Worm (Caenorhabditis elegans) whole organism, L2 larva: Measurements from ENCODE around the gene lido-8.

Experiments
- C34F6.9 ChIP-seq: fragments of 150-350 bp; optimal IDR thresholded peaks from 2 replicates; lab custom pipeline; 2014; ENCODE audit warnings: missing biosample characterization, missing genetic modification characterization
- F13H6.1 ChIP-seq: sonication (generic microtip); optimal IDR thresholded peaks from 2 replicates; lab custom pipeline; 2016; ENCODE audit warnings: missing genetic modification characterization, missing compliant biosample characterization
- R02D3.7 ChIP-seq: fragments of 150-350 bp; optimal IDR thresholded peaks from 2 replicates; lab custom pipeline; 2014; ENCODE audit warnings: missing biosample characterization, missing genetic modification characterization
- Y55F3AM.14 ChIP-seq: fragments of 200-800 bp; sonication (Bioruptor generic); optimal IDR thresholded peaks from 2 replicates; lab custom pipeline; 2018; ENCODE audit warnings: mild to moderate bottlenecking, missing genetic modification characterization, missing compliant biosample characterization
- ZK546.5 ChIP-seq: sonication (generic microtip); optimal IDR thresholded peaks from 2 replicates; lab custom pipeline; 2017; ENCODE audit warnings: missing biosample characterization, missing genetic modification characterization
- ama-1 ChIP-seq: fragments of 150-350 bp; optimal IDR thresholded peaks from 2 replicates; lab custom pipeline; 2018; ENCODE audit warnings: inconsistent platforms
- blmp-1 ChIP-seq: sonication (generic microtip); optimal IDR thresholded peaks from 2 replicates; lab custom pipeline; 2017; ENCODE audit warnings: missing genetic modification characterization, mild to moderate bottlenecking, missing compliant biosample characterization, antibody characterized with exemption, moderate library complexity; ENCODE audit not compliant: insufficient read depth
- ceh-16 ChIP-seq: fragments of 150-350 bp; optimal IDR thresholded peaks from 2 replicates; lab custom pipeline; 2014; ENCODE audit warnings: missing biosample characterization, missing genetic modification characterization
- ceh-82 ChIP-seq: fragments of 150-350 bp; optimal IDR thresholded peaks from 2 replicates; lab custom pipeline; 2014; ENCODE audit warnings: missing biosample characterization, missing genetic modification characterization
- crh-2 ChIP-seq: sonication (generic microtip); optimal IDR thresholded peaks from 2 replicates; lab custom pipeline; 2017; ENCODE audit warnings: missing biosample characterization, missing genetic modification characterization
- dmd-4 ChIP-seq: sonication (generic microtip); optimal IDR thresholded peaks from 2 replicates; lab custom pipeline; 2017; ENCODE audit warnings: missing biosample characterization, missing genetic modification characterization
- egl-27 ChIP-seq: sonication (generic microtip); optimal IDR thresholded peaks from 3 replicates; lab custom pipeline; 2017; ENCODE audit warnings: missing biosample characterization, missing genetic modification reagents, missing genetic modification characterization
- elt-1 ChIP-seq: fragments of 150-350 bp; optimal IDR thresholded peaks from 2 replicates; lab custom pipeline; 2014; ENCODE audit warnings: missing biosample characterization, missing genetic modification characterization
- elt-3 ChIP-seq: sonication (generic microtip); optimal IDR thresholded peaks from 2 replicates; lab custom pipeline; 2017; ENCODE audit warnings: missing biosample characterization, missing genetic modification characterization
- fos-1 ChIP-seq: fragments of 150-350 bp; optimal IDR thresholded peaks from 2 replicates; lab custom pipeline; 2014; ENCODE audit warnings: missing biosample characterization, missing genetic modification characterization
- gmeb-1 ChIP-seq: fragments of 150-350 bp; optimal IDR thresholded peaks from 2 replicates; lab custom pipeline; 2014; ENCODE audit warnings: missing biosample characterization, missing genetic modification characterization
- lin-11 ChIP-seq: fragments of 150-350 bp; sonication (generic microtip); optimal IDR thresholded peaks from 2 replicates; lab custom pipeline; 2014; ENCODE audit warnings: missing biosample characterization, missing genetic modification characterization, inconsistent platforms, mixed read lengths
- lin-13 ChIP-seq: fragments of 150-350 bp; optimal IDR thresholded peaks from 2 replicates; lab custom pipeline; 2014; ENCODE audit warnings: missing biosample characterization, missing genetic modification reagents, missing genetic modification characterization
- lin-39 ChIP-seq: fragments of 150-350 bp; optimal IDR thresholded peaks from 2 replicates; lab custom pipeline; 2014; ENCODE audit warnings: missing biosample characterization, missing genetic modification reagents, missing genetic modification characterization
- lsy-2 ChIP-seq, 2 experiments: fragments of 150-350 bp in 1 of 2; sonication (generic microtip) in 1 of 2; optimal IDR thresholded peaks; 2 replicates each; lab custom pipeline; 2014 to 2017; ENCODE audit warnings: missing biosample characterization in 2 of 2, missing genetic modification characterization in 2 of 2
- mab-5 ChIP-seq: fragments of 150-350 bp; optimal IDR thresholded peaks from 2 replicates; lab custom pipeline; 2014; ENCODE audit warnings: missing biosample characterization, missing genetic modification characterization
- mdl-1 ChIP-seq, 2 experiments: fragments of 150-350 bp in 1 of 2; sonication (generic microtip) in 1 of 2; optimal IDR thresholded peaks; 2 replicates each; lab custom pipeline; 2017; ENCODE audit warnings: missing biosample characterization in 2 of 2, missing genetic modification characterization in 2 of 2
- nhr-10 ChIP-seq: sonication (generic microtip); optimal IDR thresholded peaks from 2 replicates; lab custom pipeline; 2017; ENCODE audit warnings: missing biosample characterization, missing genetic modification characterization
- nhr-11 ChIP-seq: fragments of 150-350 bp; optimal IDR thresholded peaks from 2 replicates; lab custom pipeline; 2014; ENCODE audit warnings: missing biosample characterization, missing genetic modification characterization
- nhr-12 ChIP-seq: fragments of 150-350 bp; optimal IDR thresholded peaks from 2 replicates; lab custom pipeline; 2014; ENCODE audit warnings: missing biosample characterization, missing genetic modification characterization
- nhr-129 ChIP-seq: fragments of 150-350 bp; optimal IDR thresholded peaks from 2 replicates; lab custom pipeline; 2014; ENCODE audit warnings: missing biosample characterization, missing genetic modification characterization
- nhr-21 ChIP-seq: fragments of 150-350 bp; optimal IDR thresholded peaks from 2 replicates; lab custom pipeline; 2014; ENCODE audit warnings: missing biosample characterization, missing genetic modification characterization
- nhr-237 ChIP-seq: fragments of 150-350 bp; optimal IDR thresholded peaks from 2 replicates; lab custom pipeline; 2014; ENCODE audit warnings: missing biosample characterization, missing genetic modification characterization
- nhr-25 ChIP-seq: fragments of 150-350 bp; sonication (generic microtip); optimal IDR thresholded peaks from 3 replicates; lab custom pipeline; 2014; ENCODE audit warnings: missing biosample characterization, missing genetic modification characterization
- nhr-6 ChIP-seq: fragments of 150-350 bp; optimal IDR thresholded peaks from 2 replicates; lab custom pipeline; 2014; ENCODE audit warnings: missing biosample characterization, missing genetic modification characterization
- nhr-77 ChIP-seq: fragments of 150-350 bp; optimal IDR thresholded peaks from 2 replicates; lab custom pipeline; 2014; ENCODE audit warnings: missing biosample characterization, missing genetic modification characterization
- peb-1 ChIP-seq: fragments of 150-350 bp; optimal IDR thresholded peaks from 2 replicates; lab custom pipeline; 2014; ENCODE audit warnings: missing biosample characterization, missing genetic modification characterization
- sem-4 ChIP-seq: fragments of 150-350 bp; optimal IDR thresholded peaks from 2 replicates; lab custom pipeline; 2014; ENCODE audit warnings: missing biosample characterization, missing genetic modification reagents, missing genetic modification characterization
- skn-1 ChIP-seq: sonication (generic microtip); optimal IDR thresholded peaks from 2 replicates; lab custom pipeline; 2017; ENCODE audit warnings: missing biosample characterization, missing genetic modification characterization
- sma-3 ChIP-seq: sonication (generic microtip); optimal IDR thresholded peaks from 2 replicates; lab custom pipeline; 2016; ENCODE audit warnings: missing genetic modification reagents, missing genetic modification characterization, missing compliant biosample characterization
- sma-9 ChIP-seq, 2 experiments: fragments of 150-350 bp in 1 of 2; sonication (generic microtip) in 1 of 2; optimal IDR thresholded peaks; 2 replicates each; lab custom pipeline; 2014 to 2016; ENCODE audit warnings: missing genetic modification characterization in 2 of 2, mild to moderate bottlenecking in 1 of 2, missing biosample characterization in 1 of 2, missing compliant biosample characterization in 1 of 2, missing genetic modification reagents in 1 of 2, moderate library complexity in 1 of 2
- snpc-4 ChIP-seq: fragments of 150-350 bp; optimal IDR thresholded peaks from 2 replicates; lab custom pipeline; 2014; ENCODE audit warnings: missing biosample characterization, missing genetic modification characterization
- unc-39 ChIP-seq: fragments of 150-350 bp; optimal IDR thresholded peaks from 2 replicates; lab custom pipeline; 2014; ENCODE audit warnings: missing biosample characterization, missing genetic modification characterization
- unc-55 ChIP-seq: fragments of 150-350 bp; sonication (generic microtip); optimal IDR thresholded peaks from 3 replicates; lab custom pipeline; 2014; ENCODE audit warnings: missing biosample characterization, missing genetic modification reagents, missing genetic modification characterization
- unc-62 ChIP-seq: fragments of 150-350 bp; optimal IDR thresholded peaks from 2 replicates; lab custom pipeline; 2014; ENCODE audit warnings: missing biosample characterization, missing genetic modification reagents, missing genetic modification characterization
- zag-1 ChIP-seq: fragments of 150-350 bp; optimal IDR thresholded peaks from 2 replicates; lab custom pipeline; 2014; ENCODE audit warnings: missing biosample characterization, missing genetic modification characterization
- ztf-1 ChIP-seq: fragments of 200-800 bp; sonication (Bioruptor generic); conservative IDR thresholded peaks from 2 replicates; pipeline ENCODE4 v1.3.6; 2022; ENCODE audit warnings: missing genetic modification characterization, missing compliant biosample characterization
- ztf-11 ChIP-seq: sonication (generic microtip); optimal IDR thresholded peaks from 2 replicates; lab custom pipeline; 2017; ENCODE audit warnings: missing biosample characterization, missing genetic modification characterization
- ztf-4 ChIP-seq: fragments of 150-350 bp; optimal IDR thresholded peaks from 2 replicates; lab custom pipeline; 2014; ENCODE audit warnings: missing biosample characterization, missing genetic modification characterization

Gene lido-8

DNA sequence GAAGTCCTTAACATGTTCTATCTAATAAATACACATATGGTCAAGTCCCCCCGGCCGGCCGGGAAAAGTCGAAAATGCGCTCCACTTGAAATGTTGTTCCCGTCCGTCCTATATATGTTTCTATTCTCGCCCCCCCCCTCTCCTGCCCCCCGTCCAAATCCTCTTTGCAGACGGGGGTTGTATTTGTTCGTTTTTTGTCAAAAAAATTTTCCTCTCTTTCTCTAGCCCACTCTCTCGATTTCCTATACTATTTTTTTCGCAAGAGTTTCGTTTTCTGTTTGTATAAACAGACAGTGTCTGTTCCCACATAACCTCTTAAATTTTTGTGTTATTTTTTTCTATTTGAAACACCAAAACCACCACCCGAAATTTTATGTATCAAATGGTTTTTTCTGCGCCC is 29.8 kb upstream of the lido-8 start:
- no peak for TF ChIP-seq ztf-1
- no peak for TF ChIP-seq lin-39 (tag; lab: Kevin White, UChicago)
- peak; percentile 8 for TF ChIP-seq sma-9 (GFP tag; optimal IDR thresholded peaks at IDR 0.05; lab: Kevin White, UChicago)
- no peak for TF ChIP-seq sma-9 (tag; optimal IDR thresholded peaks at IDR 0.05; lab: Kevin White, UChicago)
- TF ChIP-seq ceh-82 (tag; lab: Kevin White, UChicago): no peak
- no peak for TF ChIP-seq nhr-21 (tag; lab: Kevin White, UChicago)
- peak; percentile 74 for TF ChIP-seq F13H6.1 (tag; lab: Kevin White, UChicago)
- no peak for TF ChIP-seq nhr-12 (tag; lab: Kevin White, UChicago)

DNA sequence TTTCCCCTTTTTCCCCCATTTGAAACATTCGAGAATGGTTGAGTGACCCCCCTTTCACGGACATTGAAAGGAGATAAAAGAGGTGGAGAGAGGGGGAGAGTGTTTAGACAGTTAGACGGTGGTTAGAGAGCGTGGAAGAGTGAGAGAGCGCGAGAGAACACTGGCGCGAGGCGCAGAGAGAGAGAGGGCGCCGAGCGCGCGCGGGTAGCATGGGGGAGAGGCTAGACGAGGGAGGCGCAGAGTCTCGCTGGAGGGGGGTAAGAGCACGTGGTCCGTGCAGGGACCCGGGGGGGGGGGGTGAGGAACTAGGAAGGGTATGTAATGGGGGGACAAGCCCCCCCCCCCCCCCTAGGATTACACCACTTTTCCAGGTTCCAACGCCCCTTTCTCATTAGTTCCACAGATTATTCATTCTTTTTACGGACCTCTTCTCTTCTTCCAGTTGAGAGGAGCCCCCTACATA is 22.9 kb upstream of the lido-8 start:
- TF ChIP-seq skn-1 (no peak), ceh-16 (tag; lab: Kevin White, UChicago) (peak; percentile 83), F13H6.1 (tag; lab: Kevin White, UChicago) (peak; percentile 97), unc-62 (GFP tag; lab: Kevin White, UChicago) (peak; percentile 16), sma-9 (GFP tag; optimal IDR thresholded peaks at IDR 0.05; lab: Kevin White, UChicago) (peak; percentile 99), sma-9 (tag; optimal IDR thresholded peaks at IDR 0.05; lab: Kevin White, UChicago) (peak; percentile 76), zag-1 (tag; lab: Kevin White, UChicago) (peak; percentile 90), peb-1 (no peak), nhr-10 (tag; lab: Kevin White, UChicago) (peak; percentile 51), snpc-4 (peak; percentile 72), ztf-1 (no peak), nhr-129 (peak; percentile 90), nhr-237 (peak; percentile 69), nhr-6 (tag; lab: Kevin White, UChicago) (peak; percentile 88), fos-1 (peak; percentile 87), crh-2 (tag; lab: Kevin White, UChicago) (peak; percentile 96), egl-27 (tag; lab: Kevin White, UChicago) (peak; percentile 99), ztf-4 (peak; percentile 96), dmd-4 (no peak), ceh-82 (tag; lab: Kevin White, UChicago) (peak; percentile 26), lin-39 (tag; lab: Kevin White, UChicago) (no peak), nhr-11 (tag; lab: Kevin White, UChicago) (no peak), unc-55 (GFP tag; lab: Kevin White, UChicago) (peak; percentile 89), R02D3.7 (tag; lab: Kevin White, UChicago) (peak; percentile 40), mdl-1 (tag; optimal IDR thresholded peaks at IDR 0.05; lab: Kevin White, UChicago) (peak; percentile 95 to 98), nhr-77 (peak; percentile 30), elt-1 (tag; lab: Kevin White, UChicago) (peak; percentile 49), gmeb-1 (tag; lab: Kevin White, UChicago) (peak; percentile 91), blmp-1 (tag; lab: Kevin White, UChicago) (peak; percentile 79), mab-5 (tag; lab: Kevin White, UChicago) (peak; percentile 95), nhr-21 (tag; lab: Kevin White, UChicago) (peak; percentile 96), nhr-25 (tag; lab: Kevin White, UChicago) (peak; percentile 97), C34F6.9 (tag; lab: Kevin White, UChicago) (peak; percentile 90), ama-1 (lab: Kevin White, UChicago) (peak; percentile 81), ztf-11 (peak; percentile 71), lsy-2 (tag; optimal IDR thresholded peaks at IDR 0.05; lab: Kevin White, UChicago) (peak; percentile 90 to 93), unc-39 (no peak), ZK546.5 (tag; lab: Kevin White, UChicago) (peak; percentile 32), nhr-12 (tag; lab: Kevin White, UChicago) (no peak), lin-13 (GFP tag; lab: Kevin White, UChicago) (peak; percentile 96), sem-4 (peak; percentile 93), sma-3 (GFP tag; lab: Kevin White, UChicago) (peak; percentile 88), Y55F3AM.14 (peak; percentile 97), lin-11 (tag; lab: Kevin White, UChicago) (peak; percentile 86), elt-3 (tag; lab: Kevin White, UChicago) (no peak)
- TF ChIP-seq, all 48 proteins: peak for 35
